Fruit fly (Drosophila melanogaster) whole organism, wandering third instar larva: ENCODE measurements around the gene CG6661.

ENCODE experiments used
- CG32264 ChIP-seq: fragments of 200-800 bp; sonication (Bioruptor generic); optimal IDR thresholded peaks from 2 replicates; lab custom pipeline; 2016; ENCODE audit warnings: missing biosample characterization, missing genetic modification characterization
- Mio ChIP-seq: sonication (Bioruptor generic); optimal IDR thresholded peaks from 2 replicates; lab custom pipeline; 2016; ENCODE audit warnings: missing biosample characterization, missing genetic modification characterization
- br ChIP-seq: fragments of 200-800 bp; sonication (Bioruptor generic); optimal IDR thresholded peaks from 2 replicates; lab custom pipeline; 2016; ENCODE audit warnings: missing biosample characterization, missing genetic modification characterization
- h ChIP-seq: fragments of 200-800 bp; sonication (Bioruptor generic); optimal IDR thresholded peaks from 3 replicates; lab custom pipeline; 2016; ENCODE audit warnings: missing biosample characterization, mild to moderate bottlenecking, missing genetic modification characterization
- tai ChIP-seq: sonication (Bioruptor generic); optimal IDR thresholded peaks from 2 replicates; lab custom pipeline; 2016; ENCODE audit warnings: missing biosample characterization, missing genetic modification characterization

DNA sequence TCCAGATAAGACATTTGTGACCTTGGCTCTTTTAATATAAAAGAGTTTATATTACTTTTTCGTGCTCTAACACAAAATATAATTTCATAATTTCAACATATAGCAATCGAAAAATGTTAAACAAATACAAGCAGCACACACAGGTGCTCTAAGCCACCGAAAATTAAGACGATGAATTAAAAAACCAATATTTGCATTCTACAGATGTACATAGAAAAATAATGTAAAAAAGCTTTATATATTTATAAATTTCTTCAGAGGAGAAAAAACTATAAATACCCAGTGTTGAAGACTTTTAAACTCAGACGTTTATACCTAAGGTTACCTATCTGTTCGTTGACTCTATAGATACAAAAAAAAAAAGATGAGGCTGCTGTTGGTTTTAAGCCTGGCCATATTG, 47.0 kb upstream of the CG6661 start, which contains the start of gene CG9040:
- TF ChIP-seq CG32264 (GFP tag; lab: Kevin White, UChicago): no peak
- no peak for TF ChIP-seq br (GFP tag; lab: Kevin White, UChicago)
- TF ChIP-seq Mio: no peak
- TF ChIP-seq tai (GFP tag; lab: Kevin White, UChicago): no peak
- no peak for TF ChIP-seq h (GFP tag; lab: Kevin White, UChicago)
